Worm (Caenorhabditis elegans) whole organism, mixed stage, embryonic: ENCODE data around the gene Y77E11A.8.

ENCODE experiments used
- blmp-1 ChIP-seq: fragments of 150-350 bp; optimal IDR thresholded peaks from 2 replicates; lab custom pipeline; 2014; ENCODE audit warnings: missing biosample characterization, missing genetic modification characterization
- ces-1 ChIP-seq: fragments of 150-350 bp; optimal IDR thresholded peaks from 2 replicates; lab custom pipeline; 2014; ENCODE audit warnings: missing biosample characterization, missing genetic modification reagents, missing genetic modification characterization
- elt-1 ChIP-seq: sonication (generic microtip); optimal IDR thresholded peaks from 2 replicates; lab custom pipeline; 2017; ENCODE audit warnings: missing genetic modification characterization, mild to moderate bottlenecking, missing compliant biosample characterization, antibody characterized with exemption, moderate library complexity, borderline replicate concordance; ENCODE audit not compliant: insufficient read depth
- elt-3 ChIP-seq: fragments of 150-350 bp; optimal IDR thresholded peaks from 2 replicates; lab custom pipeline; 2014; ENCODE audit warnings: missing biosample characterization, missing genetic modification characterization
- flh-1 ChIP-seq: fragments of 200-800 bp; sonication (Bioruptor generic); optimal IDR thresholded peaks from 2 replicates; lab custom pipeline; 2018; ENCODE audit warnings: mild to moderate bottlenecking, missing genetic modification characterization, moderate library complexity, missing compliant biosample characterization
- lin-13 ChIP-seq: fragments of 150-350 bp; optimal IDR thresholded peaks from 2 replicates; lab custom pipeline; 2014; ENCODE audit warnings: missing biosample characterization, missing genetic modification characterization
- mep-1 ChIP-seq: fragments of 150-350 bp; optimal IDR thresholded peaks from 2 replicates; lab custom pipeline; 2017; ENCODE audit warnings: missing biosample characterization, missing genetic modification reagents, missing genetic modification characterization, inconsistent platforms
- mls-2 ChIP-seq: sonication (generic microtip); optimal IDR thresholded peaks from 2 replicates; lab custom pipeline; 2016; ENCODE audit warnings: mild to moderate bottlenecking, missing genetic modification characterization, moderate library complexity, missing compliant biosample characterization
- nhr-28 ChIP-seq: fragments of 150-350 bp; optimal IDR thresholded peaks from 2 replicates; lab custom pipeline; 2014; ENCODE audit warnings: missing biosample characterization, missing genetic modification characterization
- pha-4 ChIP-seq: fragments of 150-350 bp; optimal IDR thresholded peaks from 2 replicates; lab custom pipeline; 2018; ENCODE audit warnings: missing biosample characterization, missing genetic modification reagents, missing genetic modification characterization
- tbx-8 ChIP-seq: fragments of 200-800 bp; sonication (Bioruptor generic); optimal IDR thresholded peaks from 2 replicates; lab custom pipeline; 2018; ENCODE audit warnings: mild to moderate bottlenecking, missing genetic modification characterization, moderate library complexity, missing compliant biosample characterization
- unc-120 ChIP-seq: sonication (generic microtip); optimal IDR thresholded peaks from 2 replicates; lab custom pipeline; 2017; ENCODE audit warnings: missing genetic modification characterization, missing compliant biosample characterization; ENCODE audit not compliant: poor library complexity, severe bottlenecking
- ztf-11 ChIP-seq: fragments of 150-350 bp; optimal IDR thresholded peaks from 2 replicates; lab custom pipeline; 2014; ENCODE audit warnings: missing biosample characterization, missing genetic modification characterization

DNA sequence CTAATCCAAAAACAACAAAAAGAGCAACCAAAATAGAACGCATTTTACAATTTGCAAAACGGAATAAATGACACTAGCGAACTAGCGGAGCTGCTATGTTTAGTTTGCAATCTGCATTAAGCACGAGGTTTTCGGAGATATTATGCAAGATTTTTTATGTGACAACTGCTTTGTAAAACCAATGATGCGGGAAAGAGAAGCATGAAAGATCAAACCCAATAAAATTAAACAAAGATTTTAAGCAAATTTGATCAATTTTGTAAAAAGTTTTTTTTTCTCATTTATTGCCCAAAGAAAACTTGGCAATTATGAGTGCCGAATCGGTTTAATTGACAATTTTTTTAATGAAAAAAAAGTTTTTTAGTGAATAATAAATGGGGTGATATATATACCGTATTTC, at the start of gene Y77E11A.8:
- TF ChIP-seq mls-2 (tag; lab: Kevin White, UChicago) (no peak), unc-120 (no peak), tbx-8 (GFP tag; lab: Kevin White, UChicago) (no peak), ces-1 (no peak), mep-1 (tag; lab: Kevin White, UChicago) (no peak), pha-4 (tag; lab: Kevin White, UChicago) (no peak), lin-13 (tag; lab: Kevin White, UChicago) (no peak), blmp-1 (no peak), ztf-11 (no peak), flh-1 (GFP tag; lab: Kevin White, UChicago) (no peak), elt-1 (tag; lab: Kevin White, UChicago) (no peak), elt-3 (tag; lab: Kevin White, UChicago) (no peak), nhr-28 (no peak)
